Worm (Caenorhabditis elegans) whole organism, dauer: ENCODE measurements around the gene sds-22.

ENCODE experiments used
- unc-62 ChIP-seq: sonication (generic microtip); optimal IDR thresholded peaks from 2 replicates; lab custom pipeline; 2017; ENCODE audit warnings: missing biosample characterization, missing genetic modification reagents, missing genetic modification characterization

The sds-22 gene

ce11 chrII:7892761-7893272 lies 34.6 kb downstream of the sds-22 start, which contains the start of gene ptc-1:
TSS of gene ptc-1 (plus strand) at chrII:7893222.
- no peak for TF ChIP-seq unc-62

- no peak for TF ChIP-seq unc-62
Measured at ce11 chrII:7893648-7894047, 35.4 kb downstream of the sds-22 start.

ce11 chrII:7895190-7895589 lies 37.0 kb downstream of the sds-22 start:
- no peak for TF ChIP-seq unc-62

ce11 chrII:7900190-7900672 lies 42.0 kb downstream of the sds-22 start, which contains the start of gene rev-1:
TSS of gene rev-1 (plus strand) at chrII:7900622.
- no peak for TF ChIP-seq unc-62

ce11 chrII:7900762-7901161 lies 42.6 kb downstream of the sds-22 start:
- TF ChIP-seq unc-62: no peak

- no peak for TF ChIP-seq unc-62
Measured at ce11 chrII:7901990-7902389, 43.8 kb downstream of the sds-22 start.

ce11 chrII:7907539-7907997 lies 49.4 kb downstream of the sds-22 start, which contains the start of gene best-23:
TSS of gene best-23 (minus strand) at chrII:7907589.
- TF ChIP-seq unc-62: no peak
